Worm (Caenorhabditis elegans) whole organism, L4 larva: ENCODE data around the gene T04C10.3.
A peak's percentile ranks its signal among the peaks of the same experiment; 100 is the strongest.

Source experiments
- F44E2.7 ChIP-seq: fragments of 200-800 bp; sonication (Bioruptor generic); IDR thresholded peaks from 2 replicates; pipeline ENCODE4 v2.1.2; 2022; ENCODE audit warnings: missing genetic modification characterization, missing compliant biosample characterization
- ama-1 ChIP-seq: fragments of 150-350 bp; optimal IDR thresholded peaks from 2 replicates; lab custom pipeline; 2014; ENCODE audit warnings: inconsistent platforms, mixed read lengths
- dpl-1 ChIP-seq: fragments of 150-350 bp; optimal IDR thresholded peaks from 2 replicates; lab custom pipeline; 2014; ENCODE audit warnings: missing biosample characterization, missing genetic modification reagents, missing genetic modification characterization
- egl-27 ChIP-seq: sonication (generic microtip); optimal IDR thresholded peaks from 3 replicates; lab custom pipeline; 2017; ENCODE audit warnings: missing biosample characterization, missing genetic modification reagents, missing genetic modification characterization
- lin-15B ChIP-seq: fragments of 150-350 bp; sonication (generic microtip); optimal IDR thresholded peaks from 3 replicates; lab custom pipeline; 2014; ENCODE audit warnings: missing biosample characterization, missing genetic modification characterization
- lin-39 ChIP-seq: fragments of 150-350 bp; optimal IDR thresholded peaks from 2 replicates; lab custom pipeline; 2014; ENCODE audit warnings: missing biosample characterization, missing genetic modification reagents, missing genetic modification characterization
- mdt-29 ChIP-seq: fragments of 200-800 bp; sonication (Bioruptor generic); IDR thresholded peaks from 2 replicates; pipeline ENCODE4 v1.3.6; 2022; ENCODE audit warnings: missing genetic modification reagents, missing genetic modification characterization, missing compliant biosample characterization
- nhr-237 ChIP-seq: sonication (generic microtip); optimal IDR thresholded peaks from 2 replicates; lab custom pipeline; 2017; ENCODE audit warnings: missing biosample characterization, missing genetic modification characterization
- unc-39 ChIP-seq: sonication (generic microtip); optimal IDR thresholded peaks from 2 replicates; lab custom pipeline; 2017; ENCODE audit warnings: missing biosample characterization, missing genetic modification characterization
- unc-62 ChIP-seq, 3 experiments: fragments of 150-350 bp in 1 of 3; sonication (generic microtip); optimal IDR thresholded peaks in 2 of 3; peaks in 1 of 3; 1 replicate in 1 of 3; 2 replicates in 2 of 3; lab custom pipeline; 2014 to 2017; ENCODE audit warnings: missing biosample characterization in 3 of 3, missing genetic modification characterization in 3 of 3, missing genetic modification reagents in 3 of 3, missing genotype in 1 of 3
- zag-1 ChIP-seq: fragments of 150-350 bp; optimal IDR thresholded peaks from 2 replicates; lab custom pipeline; 2014; ENCODE audit warnings: missing biosample characterization, missing genetic modification characterization

ce11 chrX:14776312-14776711 lies 35.8 kb upstream of the T04C10.3 start:
- TF ChIP-seq F44E2.7 (GFP tag; lab: Robert Waterston, UW) (no peak), lin-15B (tag; lab: Kevin White, UChicago) (no peak), nhr-237 (tag; lab: Kevin White, UChicago) (no peak), unc-39 (tag; lab: Kevin White, UChicago) (no peak), ama-1 (lab: Kevin White, UChicago) (no peak), dpl-1 (GFP tag; lab: Kevin White, UChicago) (no peak), lin-39 (tag; lab: Kevin White, UChicago) (no peak), egl-27 (tag; lab: Kevin White, UChicago) (no peak), zag-1 (tag; lab: Kevin White, UChicago) (no peak), unc-62 (GFP tag; optimal IDR thresholded peaks at IDR 0.05 in 1 of 2; lab: Kevin White, UChicago) (peak in 1 of 2 experiments; percentile 15), unc-62 (tag; optimal IDR thresholded peaks at IDR 0.05; lab: Kevin White, UChicago) (no peak), mdt-29 (GFP tag; lab: Robert Waterston, UW) (no peak)
